Fruit fly (Drosophila melanogaster) whole organism, larva: ENCODE measurements around the gene Pfdn6.

Experiments used
- noc ChIP-seq: fragments of 200-800 bp; sonication (Bioruptor generic); optimal IDR thresholded peaks from 3 replicates; lab custom pipeline; 2019; ENCODE audit warnings: missing biosample characterization, mild to moderate bottlenecking, missing genetic modification characterization, moderate library complexity

The Pfdn6 gene

dm6 chr3L:19929719-19930334, 6.4 kb downstream of the Pfdn6 start:
- no peak for TF ChIP-seq noc (tag; lab: Kevin White, UChicago)

DNA sequence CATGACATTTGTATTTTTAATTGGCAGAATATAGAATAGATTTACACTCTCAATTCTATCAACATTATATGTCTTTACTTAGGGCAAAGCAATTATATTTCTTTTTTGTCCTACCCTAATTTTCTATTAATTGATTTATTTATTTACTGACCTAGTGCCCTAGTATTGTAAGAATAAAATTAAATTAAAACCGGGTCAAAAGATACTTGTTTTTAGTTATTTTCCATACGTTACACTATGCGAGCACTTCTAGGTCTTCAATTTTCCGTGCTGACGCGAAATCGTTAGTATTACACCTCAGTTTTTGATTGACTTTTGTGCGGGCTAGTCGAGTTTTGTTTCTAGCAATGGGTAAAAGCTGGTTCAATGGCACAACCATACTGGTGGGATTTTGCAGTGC, 7.9 kb downstream of the Pfdn6 start, which contains the start of gene CG46462:
Gene CG46462, plus strand, starts transcription at position 301 of the 400 bp plus-strand sequence.
- TF ChIP-seq noc (tag; lab: Kevin White, UChicago) = no peak

- no peak for TF ChIP-seq noc (tag; lab: Kevin White, UChicago)
Measured at dm6 chr3L:19932917-19933316, 9.4 kb downstream of the Pfdn6 start.

DNA sequence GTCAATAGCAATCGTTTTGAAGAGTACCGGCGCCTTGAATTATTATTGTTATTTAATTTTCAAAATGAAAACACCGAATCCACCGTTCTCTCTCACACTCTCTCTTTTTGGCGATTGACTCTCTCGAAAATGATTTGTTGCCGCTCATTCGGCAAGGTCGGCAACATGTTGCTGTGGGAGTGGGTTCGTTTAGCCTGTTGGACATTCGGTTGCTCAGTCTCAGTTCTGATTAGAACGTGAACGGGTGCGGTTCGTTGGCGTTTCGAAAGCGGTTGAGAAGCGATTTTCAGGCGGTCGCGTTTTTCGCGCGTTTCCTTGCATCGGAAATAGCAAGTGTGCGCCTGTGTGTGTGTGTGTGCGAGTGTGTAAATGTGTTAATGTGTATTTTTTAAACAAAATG, 15.6 kb downstream of the Pfdn6 start, which contains the start of gene Ac76E:
Gene Ac76E, plus strand, starts transcription at position 264 of the 400 bp plus-strand sequence.
- peak; percentile 20 for TF ChIP-seq noc (tag; lab: Kevin White, UChicago)

- no peak for TF ChIP-seq noc (tag; lab: Kevin White, UChicago)
Measured at dm6 chr3L:19940349-19940748, 16.9 kb downstream of the Pfdn6 start.

DNA sequence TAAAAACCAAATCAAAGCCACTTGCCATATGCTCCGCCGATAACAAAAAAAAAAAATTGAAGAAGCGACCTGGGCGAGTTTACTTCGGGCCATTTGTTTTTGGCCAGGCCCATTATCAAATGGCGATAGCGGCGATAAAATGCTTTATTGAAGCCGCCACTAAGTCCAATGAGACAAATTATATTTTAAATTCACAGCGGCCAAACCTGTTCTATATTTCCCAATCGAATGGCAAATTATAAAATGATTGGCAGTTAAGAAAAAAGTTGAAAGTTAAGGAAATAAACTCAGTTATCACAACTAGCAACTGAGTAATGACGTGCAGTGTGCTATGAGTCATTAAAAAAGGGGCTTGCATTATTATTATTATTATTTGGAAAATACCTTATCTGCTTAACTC, 17.7 kb downstream of the Pfdn6 start:
- TF ChIP-seq noc (tag; lab: Kevin White, UChicago) = peak; percentile 37

DNA sequence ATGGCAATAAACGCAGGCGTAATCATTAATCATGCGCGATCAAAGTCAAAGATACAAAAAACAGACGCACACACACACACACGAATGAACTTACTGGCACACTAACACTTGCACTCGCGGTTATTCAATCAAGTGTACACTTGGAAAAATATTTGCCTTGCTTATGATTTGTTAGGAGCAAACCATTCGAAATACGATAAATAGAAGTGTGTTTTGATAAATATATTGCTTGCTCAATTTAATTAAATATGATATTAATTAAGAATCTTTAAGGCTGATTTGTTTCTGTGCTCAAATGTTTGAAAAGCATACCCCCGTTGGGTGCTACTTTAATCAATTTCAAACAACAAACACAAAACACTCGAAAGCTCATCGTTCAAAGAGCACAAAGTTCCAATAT, 22.0 kb downstream of the Pfdn6 start:
- TF ChIP-seq noc (tag; lab: Kevin White, UChicago) = no peak

dm6 chr3L:19951035-19951434, 27.6 kb downstream of the Pfdn6 start, which contains the start of gene CG32219:
Gene CG32219, minus strand, starts transcription at chr3L:19951135.
- no peak for TF ChIP-seq noc (tag; lab: Kevin White, UChicago)

- TF ChIP-seq noc (tag; lab: Kevin White, UChicago) = no peak
Measured at dm6 chr3L:19951868-19952267, 28.4 kb downstream of the Pfdn6 start, which contains the start of gene CG34258. Gene CG34258, minus strand, starts transcription at chr3L:19951968.

- no peak for TF ChIP-seq noc (tag; lab: Kevin White, UChicago)
Measured at dm6 chr3L:19952690-19953089, 29.2 kb downstream of the Pfdn6 start, which contains the start of gene CG33710. Gene CG33710, minus strand, starts transcription at chr3L:19952790.

- TF ChIP-seq noc (tag; lab: Kevin White, UChicago) = no peak
Measured at dm6 chr3L:19953612-19954011, 30.1 kb downstream of the Pfdn6 start, which contains the start of gene CG42655. Gene CG42655, minus strand, starts transcription at chr3L:19953712.

dm6 chr3L:19954426-19954825, 31.0 kb downstream of the Pfdn6 start, which contains the start of gene CG42654:
Gene CG42654, minus strand, starts transcription at chr3L:19954526.
- no peak for TF ChIP-seq noc (tag; lab: Kevin White, UChicago)

DNA sequence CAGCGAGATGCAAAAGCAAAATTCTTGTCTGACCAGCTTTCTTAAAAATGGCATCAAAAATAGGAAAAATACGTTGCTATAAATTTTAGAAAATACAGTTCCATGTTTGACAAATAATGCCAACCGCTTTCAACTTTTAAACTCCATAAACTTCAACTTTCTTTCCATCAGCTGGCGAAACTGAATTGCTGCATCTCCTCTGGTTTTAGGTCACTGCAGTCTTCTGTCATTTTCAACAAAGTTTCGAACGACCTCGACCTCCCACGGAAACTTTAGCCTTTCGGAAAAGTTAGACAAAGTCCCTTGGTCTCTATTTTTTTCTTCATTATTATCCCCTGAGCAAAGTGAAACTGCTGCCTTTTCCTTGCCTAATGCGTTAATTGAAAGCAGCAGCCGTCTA, 32.2 kb downstream of the Pfdn6 start, which contains the start of gene CG42263:
Gene CG42263, minus strand, starts transcription at position 101 of the 400 bp plus-strand sequence.
- TF ChIP-seq noc (tag; lab: Kevin White, UChicago) = no peak

- no peak for TF ChIP-seq noc (tag; lab: Kevin White, UChicago)
Measured at dm6 chr3L:19961805-19962204, 38.3 kb downstream of the Pfdn6 start.

- no peak for TF ChIP-seq noc (tag; lab: Kevin White, UChicago)
Measured at dm6 chr3L:19968725-19969598, 45.5 kb downstream of the Pfdn6 start.
